Worm (Caenorhabditis elegans): ENCODE results near the gene nlp-23.

The nlp-23 gene

ce11 chrX:2330494-2330893 lies 12.3 kb downstream of the nlp-23 start:
- TF ChIP-seq C34B4.2 (tag; optimal IDR thresholded peaks at IDR 0.05) (no peak), grh-1 (GFP tag; IDR thresholded peaks at IDR 0.05) (no peak), lin-14 (GFP tag; optimal IDR thresholded peaks at IDR 0.05) (peak; percentile 35), egl-13 (tag; optimal IDR thresholded peaks at IDR 0.05) (no peak), pag-3 (tag; optimal IDR thresholded peaks at IDR 0.05; ENCODE audit: borderline replicate concordance, insufficient read depth) (no peak), lin-39 (tag; optimal IDR thresholded peaks at IDR 0.05) (no peak), mdl-1 (tag; optimal IDR thresholded peaks at IDR 0.05) (no peak), swsn-7 (tag; optimal IDR thresholded peaks at IDR 0.05) (no peak), C04F5.9 (tag; optimal IDR thresholded peaks at IDR 0.05) (no peak)

- no peak for TF ChIP-seq unc-98 (GFP tag; IDR thresholded peaks at IDR 0.05)
- peak; percentile 55 for TF ChIP-seq nhr-20 (tag; optimal IDR thresholded peaks at IDR 0.05)
- peak; percentile 77 for TF ChIP-seq nhr-90 (tag; optimal IDR thresholded peaks at IDR 0.05; ENCODE audit: poor library complexity)
- TF ChIP-seq F16B12.6 (tag; optimal IDR thresholded peaks at IDR 0.05) = no peak
- no peak for TF ChIP-seq ets-5 (GFP tag; IDR thresholded peaks at IDR 0.05)
- peak; percentile 59 for TF ChIP-seq lin-14 (GFP tag; optimal IDR thresholded peaks at IDR 0.05)
- TF ChIP-seq ztf-4 (tag; optimal IDR thresholded peaks at IDR 0.05) = no peak
- TF ChIP-seq elt-2 (tag; optimal IDR thresholded peaks at IDR 0.05) = peak; percentile 44
- TF ChIP-seq nhr-85 (tag) = peak; percentile 74
- TF ChIP-seq swsn-7 (tag; optimal IDR thresholded peaks at IDR 0.05) = peak; percentile 48
- TF ChIP-seq efl-1 (optimal IDR thresholded peaks at IDR 0.05) = no peak
- TF ChIP-seq efl-1 (GFP tag; optimal IDR thresholded peaks at IDR 0.05 in 1 of 2) = peak in 1 of 2 experiments; percentile 80
- TF ChIP-seq snpc-4 (tag; optimal IDR thresholded peaks at IDR 0.05) = peak; percentile 98
- 0 out of 2 replicates have a peak, but pooled peaks have one; percentile 22 for TF ChIP-seq grh-1 (GFP tag; IDR thresholded peaks at IDR 0.05)
- TF ChIP-seq blmp-1 (tag; optimal IDR thresholded peaks at IDR 0.05) = no peak
- TF ChIP-seq nhr-71 (tag; optimal IDR thresholded peaks at IDR 0.05) = peak; percentile 79
- no peak for TF ChIP-seq skn-1 (tag; optimal IDR thresholded peaks at IDR 0.05)
- TF ChIP-seq lin-39 (tag; optimal IDR thresholded peaks at IDR 0.05) = peak; percentile 27
- peak; percentile 11 for TF ChIP-seq tbx-2 (tag; optimal IDR thresholded peaks at IDR 0.05)
- no peak for TF ChIP-seq pax-3 (tag; optimal IDR thresholded peaks at IDR 0.05)
- peak in 1 of 2 experiments; percentile 40 for TF ChIP-seq ztf-11 (tag; optimal IDR thresholded peaks at IDR 0.05)
- TF ChIP-seq snu-23 (GFP tag; optimal IDR thresholded peaks at IDR 0.05) = peak; percentile 62
- no peak for TF ChIP-seq efl-3 (GFP tag; optimal IDR thresholded peaks at IDR 0.05)
- peak; percentile 75 for TF ChIP-seq nhr-19 (GFP tag; conservative IDR thresholded peaks at IDR 0.05)
- TF ChIP-seq nhr-28 (tag; optimal IDR thresholded peaks at IDR 0.05) = no peak
- peak; percentile 51 for TF ChIP-seq rnt-1 (tag; optimal IDR thresholded peaks at IDR 0.05)
- no peak for TF ChIP-seq egl-13 (tag; optimal IDR thresholded peaks at IDR 0.05)
- TF ChIP-seq irx-1 (tag; optimal IDR thresholded peaks at IDR 0.05) = peak; percentile 10
- no peak for TF ChIP-seq tlp-1 (tag; optimal IDR thresholded peaks at IDR 0.05)
- no peak for TF ChIP-seq nhr-84 (tag; optimal IDR thresholded peaks at IDR 0.05)
- no peak for TF ChIP-seq xbp-1 (tag; optimal IDR thresholded peaks at IDR 0.05)
- TF ChIP-seq nhr-12 (tag; optimal IDR thresholded peaks at IDR 0.05) = no peak
- peak in 1 of 2 experiments; percentile 34 for TF ChIP-seq lsy-2 (tag; optimal IDR thresholded peaks at IDR 0.05)
- TF ChIP-seq nhr-47 (tag; optimal IDR thresholded peaks at IDR 0.05) = peak; percentile 67
Observed at ce11 chrX:2328873-2329272, 13.9 kb downstream of the nlp-23 start.

ce11 chrX:2321758-2322157 lies 21.0 kb downstream of the nlp-23 start:
- TF ChIP-seq pax-3 (tag; optimal IDR thresholded peaks at IDR 0.05) = peak; percentile 53
- no peak for TF ChIP-seq nhr-237 (tag; optimal IDR thresholded peaks at IDR 0.05)
- TF ChIP-seq nhr-71 (tag; optimal IDR thresholded peaks at IDR 0.05) = peak; percentile 44
- no peak for TF ChIP-seq aha-1 (tag; optimal IDR thresholded peaks at IDR 0.05)
- TF ChIP-seq hlh-4 (tag; optimal IDR thresholded peaks at IDR 0.05) = no peak
- TF ChIP-seq irx-1 (tag; optimal IDR thresholded peaks at IDR 0.05) = peak; percentile 37
- TF ChIP-seq nhr-76 (tag; optimal IDR thresholded peaks at IDR 0.05) = no peak
- TF ChIP-seq mdl-1 (tag; optimal IDR thresholded peaks at IDR 0.05) = peak in 1 of 2 experiments; percentile 67
- TF ChIP-seq tbx-2 (tag; optimal IDR thresholded peaks at IDR 0.05) = no peak
- TF ChIP-seq snpc-4 (tag; optimal IDR thresholded peaks at IDR 0.05) = no peak
- TF ChIP-seq mab-9 (GFP tag; IDR thresholded peaks at IDR 0.05) = no peak
- no peak for TF ChIP-seq hpl-2 (GFP tag; optimal IDR thresholded peaks at IDR 0.05)
- peak; percentile 57 for TF ChIP-seq nhr-19 (GFP tag; conservative IDR thresholded peaks at IDR 0.05)
- TF ChIP-seq fkh-4 (tag; optimal IDR thresholded peaks at IDR 0.05; ENCODE audit: borderline replicate concordance) = no peak
- TF ChIP-seq efl-3 (GFP tag; optimal IDR thresholded peaks at IDR 0.05) = no peak
- TF ChIP-seq xbp-1 (tag; optimal IDR thresholded peaks at IDR 0.05) = no peak
- peak; percentile 6 for TF ChIP-seq swsn-7 (tag; optimal IDR thresholded peaks at IDR 0.05)
- no peak for TF ChIP-seq isw-1 (GFP tag; IDR thresholded peaks at IDR 0.05)
- no peak for TF ChIP-seq C16A3.4 (tag; optimal IDR thresholded peaks at IDR 0.05)
- no peak for TF ChIP-seq ceh-63 (GFP tag; optimal IDR thresholded peaks at IDR 0.05)
- peak; percentile 54 for TF ChIP-seq skn-1 (tag; optimal IDR thresholded peaks at IDR 0.05)
- no peak for TF ChIP-seq pqm-1 (tag; optimal IDR thresholded peaks at IDR 0.05)
- TF ChIP-seq nhr-47 (tag; optimal IDR thresholded peaks at IDR 0.05) = no peak
- TF ChIP-seq C34B4.2 (tag; optimal IDR thresholded peaks at IDR 0.05) = no peak
- TF ChIP-seq nhr-20 (tag; optimal IDR thresholded peaks at IDR 0.05) = peak; percentile 23
- TF ChIP-seq lsy-2 (tag; optimal IDR thresholded peaks at IDR 0.05) = peak in 1 of 2 experiments; percentile 10

Measured in whole organism, L1 larva.